Worm (Caenorhabditis elegans): Measurements from ENCODE around the gene Y51A2A.16.

DNA sequence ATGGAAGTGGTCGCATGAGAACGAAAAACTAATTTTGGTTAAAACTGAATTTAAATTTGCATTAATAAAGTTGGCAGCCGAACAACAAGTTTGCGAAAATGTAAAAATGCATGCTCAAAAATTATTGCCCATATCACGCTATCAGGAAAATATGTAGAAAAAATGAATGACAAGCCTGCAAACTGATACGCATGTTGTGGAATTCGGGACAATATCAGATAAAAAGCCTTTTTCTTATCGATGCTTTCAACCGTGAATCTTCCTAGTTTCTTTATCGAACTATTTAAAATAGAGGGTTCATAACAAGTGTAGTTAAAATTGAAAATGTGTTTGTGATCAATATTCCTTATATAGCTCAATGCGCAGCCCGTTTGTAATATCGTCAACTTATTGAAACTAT, 34.6 kb downstream of the Y51A2A.16 start:
- no peak for TF ChIP-seq flh-1 (GFP tag; optimal IDR thresholded peaks at IDR 0.05)
- no peak for TF ChIP-seq ztf-11 (tag; optimal IDR thresholded peaks at IDR 0.05)

All from whole organism, mixed stage, embryonic.